Worm (Caenorhabditis elegans) whole organism, L1 larva: ENCODE measurements around the gene F35A5.1.
A peak's percentile ranks its signal among the peaks of the same experiment; 100 is the strongest.

Experiments
- C34B4.2 ChIP-seq: sonication (generic microtip); optimal IDR thresholded peaks from 2 replicates; lab custom pipeline; 2017; ENCODE audit warnings: mild to moderate bottlenecking, missing genetic modification characterization, missing compliant biosample characterization
- Y116A8C.19 ChIP-seq: sonication (generic microtip); optimal IDR thresholded peaks from 2 replicates; lab custom pipeline; 2016; ENCODE audit warnings: missing compliant biosample characterization, missing genetic modification characterization, borderline replicate concordance
- aha-1 ChIP-seq: fragments of 150-350 bp; optimal IDR thresholded peaks from 2 replicates; lab custom pipeline; 2014; ENCODE audit warnings: missing biosample characterization, missing genetic modification characterization
- alr-1 ChIP-seq: fragments of 200-800 bp; sonication (Bioruptor generic); optimal IDR thresholded peaks from 2 replicates; lab custom pipeline; 2018; ENCODE audit warnings: borderline replicate concordance, mild to moderate bottlenecking, missing genetic modification characterization, missing compliant biosample characterization
- blmp-1 ChIP-seq: fragments of 150-350 bp; optimal IDR thresholded peaks from 2 replicates; lab custom pipeline; 2014; ENCODE audit warnings: missing biosample characterization, missing genetic modification characterization
- dsc-1 ChIP-seq: sonication (generic microtip); optimal IDR thresholded peaks from 2 replicates; lab custom pipeline; 2016; ENCODE audit warnings: mild to moderate bottlenecking, missing genetic modification characterization, missing compliant biosample characterization
- efl-1 ChIP-seq, 4 experiments: fragments of 150-350 bp; optimal IDR thresholded peaks in 3 of 4; peaks in 1 of 4; 1 replicate in 1 of 4; 2 replicates in 3 of 4; lab custom pipeline; 2014; ENCODE audit warnings: missing biosample characterization in 2 of 4, missing genetic modification characterization in 2 of 4, missing genetic modification reagents in 2 of 4
- efl-3 ChIP-seq: fragments of 200-800 bp; sonication (Bioruptor generic); optimal IDR thresholded peaks from 2 replicates; lab custom pipeline; 2018; ENCODE audit warnings: mild to moderate bottlenecking, missing genetic modification characterization, missing compliant biosample characterization
- elt-2 ChIP-seq: sonication (generic microtip); optimal IDR thresholded peaks from 2 replicates; lab custom pipeline; 2016; ENCODE audit warnings: missing genetic modification characterization, mild to moderate bottlenecking, inconsistent platforms, missing compliant biosample characterization, missing genetic modification reagents
- elt-3 ChIP-seq, 6 experiments: fragments of 150-350 bp in 1 of 6; sonication (generic microtip); optimal IDR thresholded peaks; 2 replicates each; lab custom pipeline; 2017 to 2018; ENCODE audit warnings: missing biosample characterization in 6 of 6, missing genetic modification characterization in 6 of 6, inconsistent platforms in 1 of 6
- fkh-8 ChIP-seq: sonication (generic microtip); optimal IDR thresholded peaks from 2 replicates; lab custom pipeline; 2016; ENCODE audit warnings: mild to moderate bottlenecking, missing genetic modification characterization, missing compliant biosample characterization
- fos-1 ChIP-seq: fragments of 150-350 bp; optimal IDR thresholded peaks from 2 replicates; lab custom pipeline; 2014; ENCODE audit warnings: missing biosample characterization, missing genetic modification characterization
- grh-1 ChIP-seq: fragments of 200-800 bp; sonication (Bioruptor generic); IDR thresholded peaks from 2 replicates; pipeline ENCODE4 v1.3.6; 2022; ENCODE audit warnings: missing genetic modification reagents, missing genetic modification characterization, missing compliant biosample characterization
- jun-1 ChIP-seq: fragments of 150-350 bp; optimal IDR thresholded peaks from 2 replicates; lab custom pipeline; 2014; ENCODE audit warnings: missing biosample characterization, missing genetic modification reagents, missing genetic modification characterization
- lin-13 ChIP-seq: fragments of 150-350 bp; optimal IDR thresholded peaks from 2 replicates; lab custom pipeline; 2014; ENCODE audit warnings: missing biosample characterization, missing genetic modification reagents, missing genetic modification characterization
- lin-14 ChIP-seq: fragments of 200-800 bp; sonication (Bioruptor generic); optimal IDR thresholded peaks from 2 replicates; lab custom pipeline; 2018; ENCODE audit warnings: mild to moderate bottlenecking, missing genetic modification characterization, moderate library complexity, missing compliant biosample characterization
- lin-35 ChIP-seq, 2 experiments: fragments of 150-350 bp; optimal IDR thresholded peaks; 2 replicates each; lab custom pipeline; 2014; ENCODE audit warnings: missing biosample characterization in 2 of 2, missing genetic modification characterization in 2 of 2, missing genetic modification reagents in 2 of 2
- nhr-12 ChIP-seq: sonication (generic microtip); optimal IDR thresholded peaks from 2 replicates; lab custom pipeline; 2017; ENCODE audit warnings: missing biosample characterization, missing genetic modification characterization
- nhr-19 ChIP-seq: fragments of 200-800 bp; sonication (Bioruptor generic); conservative IDR thresholded peaks from 2 replicates; pipeline ENCODE4 v1.3.6; 2022; ENCODE audit warnings: missing genetic modification characterization, missing compliant biosample characterization
- nhr-20 ChIP-seq: sonication (generic microtip); optimal IDR thresholded peaks from 2 replicates; lab custom pipeline; 2016; ENCODE audit warnings: mild to moderate bottlenecking, missing genetic modification characterization, missing compliant biosample characterization
- nhr-71 ChIP-seq: sonication (generic microtip); optimal IDR thresholded peaks from 2 replicates; lab custom pipeline; 2016; ENCODE audit warnings: mild to moderate bottlenecking, missing genetic modification characterization, moderate library complexity, missing compliant biosample characterization
- nhr-76 ChIP-seq: sonication (generic microtip); optimal IDR thresholded peaks from 2 replicates; lab custom pipeline; 2017; ENCODE audit warnings: missing biosample characterization, missing genetic modification characterization
- nhr-85 ChIP-seq: sonication (generic microtip); peaks from one replicate; lab custom pipeline; 2016; ENCODE audit warnings: missing genetic modification characterization, inconsistent platforms, missing compliant biosample characterization
- nhr-90 ChIP-seq: sonication (generic microtip); optimal IDR thresholded peaks from 2 replicates; lab custom pipeline; 2016; ENCODE audit warnings: mild to moderate bottlenecking, missing genetic modification characterization, missing compliant biosample characterization; ENCODE audit not compliant: poor library complexity
- pax-3 ChIP-seq: fragments of 200-800 bp; sonication (Bioruptor generic); optimal IDR thresholded peaks from 2 replicates; lab custom pipeline; 2018; ENCODE audit warnings: mild to moderate bottlenecking, missing genetic modification characterization, moderate library complexity, missing compliant biosample characterization
- pqm-1 ChIP-seq: sonication (generic microtip); optimal IDR thresholded peaks from 3 replicates; lab custom pipeline; 2017; ENCODE audit warnings: missing biosample characterization, missing genetic modification characterization
- snu-23 ChIP-seq: sonication (generic microtip); optimal IDR thresholded peaks from 2 replicates; lab custom pipeline; 2016; ENCODE audit warnings: missing genetic modification characterization, missing compliant biosample characterization
- sptf-1 ChIP-seq: fragments of 150-350 bp; optimal IDR thresholded peaks from 2 replicates; lab custom pipeline; 2014; ENCODE audit warnings: missing biosample characterization, missing genetic modification characterization
- sup-37 ChIP-seq: fragments of 200-800 bp; sonication (Bioruptor generic); optimal IDR thresholded peaks from 2 replicates; lab custom pipeline; 2018; ENCODE audit warnings: mild to moderate bottlenecking, missing genetic modification characterization, missing compliant biosample characterization
- tlp-1 ChIP-seq: fragments of 150-350 bp; optimal IDR thresholded peaks from 2 replicates; lab custom pipeline; 2014; ENCODE audit warnings: missing biosample characterization, missing genetic modification characterization
- unc-130 ChIP-seq: fragments of 150-350 bp; optimal IDR thresholded peaks from 2 replicates; lab custom pipeline; 2017; ENCODE audit warnings: missing biosample characterization, missing genetic modification characterization, inconsistent platforms
- unc-30 ChIP-seq: sonication (generic microtip); optimal IDR thresholded peaks from 2 replicates; lab custom pipeline; 2017; ENCODE audit warnings: missing biosample characterization, missing genetic modification characterization
- unc-86 ChIP-seq: sonication (generic microtip); optimal IDR thresholded peaks from 2 replicates; lab custom pipeline; 2016; ENCODE audit warnings: missing genetic modification characterization, missing compliant biosample characterization
- unc-98 ChIP-seq: fragments of 200-800 bp; sonication (Bioruptor generic); IDR thresholded peaks from 2 replicates; pipeline ENCODE4 v1.3.6; 2022; ENCODE audit warnings: missing genetic modification characterization, missing compliant biosample characterization
- ztf-11 ChIP-seq, 2 experiments: sonication (generic microtip); optimal IDR thresholded peaks; 2 replicates each; lab custom pipeline; 2016 to 2017; ENCODE audit warnings: missing genetic modification characterization in 2 of 2, missing biosample characterization in 1 of 2, missing compliant biosample characterization in 1 of 2
- ztf-4 ChIP-seq: fragments of 150-350 bp; optimal IDR thresholded peaks from 2 replicates; lab custom pipeline; 2014; ENCODE audit warnings: missing biosample characterization, missing genetic modification characterization

Gene F35A5.1

DNA sequence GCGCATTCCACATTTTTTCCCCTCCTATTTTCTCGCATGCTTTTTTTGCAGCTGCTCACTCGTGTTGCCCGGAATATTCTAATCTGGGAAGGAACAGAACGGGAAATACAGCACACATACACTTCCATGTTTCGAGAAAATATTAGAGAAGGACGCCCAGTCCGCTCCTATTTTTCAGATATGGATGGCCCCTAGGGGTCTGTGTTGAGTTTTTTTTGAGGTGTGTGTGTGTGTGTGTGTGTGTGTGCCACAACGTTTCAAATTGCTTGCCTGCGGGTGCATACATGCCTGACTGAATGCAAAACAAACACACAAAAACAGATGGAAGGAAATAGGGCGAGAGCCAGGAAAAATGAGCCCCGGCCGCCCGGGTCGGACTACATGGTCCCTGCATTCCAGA, 14.3 kb downstream of the F35A5.1 start:
- peak; percentile 12 for TF ChIP-seq lin-14 (GFP tag; lab: Kevin White, UChicago)
- no peak for TF ChIP-seq unc-130 (tag; lab: Kevin White, UChicago)
- no peak for TF ChIP-seq efl-1 (optimal IDR thresholded peaks at IDR 0.05; lab: Kevin White, UChicago)
- peak in 1 of 2 experiments; percentile 30 for TF ChIP-seq efl-1 (GFP tag; optimal IDR thresholded peaks at IDR 0.05 in 1 of 2; lab: Kevin White, UChicago)
- TF ChIP-seq dsc-1 (tag; lab: Kevin White, UChicago) = peak; percentile 3

DNA sequence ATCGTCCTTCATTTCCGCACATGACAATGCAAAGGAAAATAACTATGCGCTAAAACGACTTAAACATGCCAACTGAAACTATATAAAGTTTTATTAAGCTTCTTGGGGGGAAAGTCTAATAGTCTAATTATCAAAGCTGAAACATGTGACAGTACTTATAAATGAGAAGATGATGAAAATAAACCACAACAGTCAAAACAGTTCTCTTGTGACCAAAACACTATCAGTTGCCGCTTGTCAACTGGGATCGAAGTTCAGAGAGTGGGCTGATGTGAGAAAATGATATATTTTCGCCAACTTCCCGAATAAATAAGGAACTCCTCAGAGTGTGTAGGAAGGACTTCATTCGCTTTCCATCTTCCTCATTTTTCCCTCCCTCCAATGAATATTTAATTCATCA, 14.8 kb downstream of the F35A5.1 start:
- TF ChIP-seq unc-98 (GFP tag; lab: Robert Waterston, UW) = no peak
- peak in 1 of 6 experiments; percentile 22 for TF ChIP-seq elt-3 (tag; optimal IDR thresholded peaks at IDR 0.05; lab: Kevin White, UChicago)
- peak in 1 of 2 experiments; percentile 34 for TF ChIP-seq lin-35 (GFP tag; optimal IDR thresholded peaks at IDR 0.05; lab: Kevin White, UChicago)
- no peak for TF ChIP-seq aha-1 (tag; lab: Kevin White, UChicago)
- TF ChIP-seq blmp-1 (tag; lab: Kevin White, UChicago) = peak; percentile 5
- peak; percentile 71 for TF ChIP-seq elt-2 (tag; lab: Kevin White, UChicago)
- peak; percentile 48 for TF ChIP-seq unc-86
- TF ChIP-seq, all 84 proteins: peak for 5

DNA sequence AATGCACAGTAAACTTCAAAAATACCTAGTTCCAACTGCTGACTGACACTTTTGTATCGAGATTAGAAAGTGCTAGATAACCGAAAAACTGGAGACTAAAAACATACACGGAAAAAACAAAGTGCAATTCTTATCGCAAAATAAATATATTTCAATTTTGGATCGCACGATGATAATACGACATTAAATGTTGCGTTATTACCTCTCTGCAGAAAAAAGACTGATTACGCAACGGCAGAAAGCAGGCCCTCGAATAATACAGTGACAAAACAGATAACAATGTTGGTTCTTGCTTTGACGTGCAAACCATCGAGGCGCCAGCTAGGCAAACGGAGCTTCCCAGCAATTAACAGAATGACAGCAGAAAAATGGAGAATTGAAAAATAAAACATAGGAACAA, 16.6 kb downstream of the F35A5.1 start:
- peak; percentile 19 for TF ChIP-seq nhr-71
- peak; percentile 92 for TF ChIP-seq pqm-1 (tag; lab: Kevin White, UChicago)
- peak; percentile 32 for TF ChIP-seq lin-14 (GFP tag; lab: Kevin White, UChicago)
- peak; percentile 68 for TF ChIP-seq tlp-1 (tag; lab: Kevin White, UChicago)
- peak in 1 of 2 experiments; percentile 42 for TF ChIP-seq lin-35 (GFP tag; optimal IDR thresholded peaks at IDR 0.05; lab: Kevin White, UChicago)
- TF ChIP-seq elt-2 (tag; lab: Kevin White, UChicago) = peak; percentile 98
- TF ChIP-seq C34B4.2 (tag; lab: Kevin White, UChicago) = no peak
- peak; percentile 14 for TF ChIP-seq nhr-20
- TF ChIP-seq jun-1 (tag; lab: Kevin White, UChicago) = no peak
- TF ChIP-seq nhr-90 (tag; lab: Kevin White, UChicago) = peak; percentile 43

DNA sequence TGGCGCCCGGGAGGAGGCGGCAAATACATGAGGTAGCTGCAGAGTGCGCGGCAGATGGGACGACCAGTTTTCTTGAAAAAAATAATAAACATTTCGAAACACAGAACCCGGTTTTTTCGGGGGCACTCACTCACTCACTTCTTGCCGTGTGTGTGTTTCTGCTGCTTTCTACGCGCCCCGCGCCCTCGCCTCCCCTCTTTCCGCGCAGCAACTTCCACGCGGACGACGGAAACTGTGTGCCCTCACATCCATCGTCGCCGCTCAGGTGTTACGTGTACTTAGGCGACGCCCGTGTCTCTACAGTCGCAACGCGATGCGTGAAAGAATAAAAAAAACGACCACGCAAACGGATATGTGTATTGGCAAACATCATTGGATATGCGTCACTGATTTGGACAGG, 17.2 kb downstream of the F35A5.1 start:
- peak; percentile 1 for TF ChIP-seq sup-37 (GFP tag; lab: Kevin White, UChicago)
- TF ChIP-seq blmp-1 (tag; lab: Kevin White, UChicago) = peak; percentile 27
- no peak for TF ChIP-seq unc-86

DNA sequence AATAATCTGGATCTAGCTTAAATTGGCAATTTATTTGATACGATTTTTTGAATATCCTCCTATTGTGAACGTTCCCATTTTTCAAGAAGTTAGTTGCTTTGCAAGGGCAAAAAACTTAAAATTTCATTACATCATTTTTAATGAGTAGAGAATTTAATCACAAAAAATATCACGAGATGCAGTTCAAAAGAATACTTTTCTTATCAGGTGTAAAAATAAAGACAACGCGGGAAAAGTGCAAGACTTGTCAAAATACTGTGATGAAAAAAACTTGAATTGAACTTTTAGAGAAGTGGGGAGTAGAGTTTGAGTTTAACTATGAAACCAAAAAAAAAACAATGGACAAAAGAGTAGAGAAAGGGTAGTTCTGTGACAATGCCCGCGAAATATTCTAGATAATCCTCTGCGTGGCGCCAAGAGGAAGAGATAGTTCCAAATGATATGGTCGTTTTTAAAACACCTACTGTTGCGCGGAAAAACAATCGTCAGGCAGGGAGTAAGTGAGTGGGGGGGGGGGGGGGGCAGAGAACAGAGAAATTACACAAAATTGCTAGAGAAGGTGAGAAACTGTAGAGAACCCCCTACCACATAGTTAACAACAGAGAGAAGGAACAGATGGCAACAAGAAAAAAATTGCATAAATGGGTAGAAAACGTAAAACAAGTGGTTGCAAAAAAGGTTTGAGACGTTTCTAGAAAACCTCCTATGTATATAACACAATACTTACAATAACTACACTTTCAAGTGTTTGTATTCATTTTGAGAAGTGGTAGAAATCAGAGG, 17.8 kb downstream of the F35A5.1 start:
- TF ChIP-seq alr-1 (tag; lab: Kevin White, UChicago) (no peak), jun-1 (tag; lab: Kevin White, UChicago) (no peak), pqm-1 (tag; lab: Kevin White, UChicago) (no peak), ztf-4 (no peak), C34B4.2 (tag; lab: Kevin White, UChicago) (no peak), fkh-8 (tag; lab: Kevin White, UChicago) (no peak), lin-14 (GFP tag; lab: Kevin White, UChicago) (peak; percentile 25), grh-1 (GFP tag; lab: Robert Waterston, UW) (no peak), nhr-71 (no peak), fos-1 (tag; lab: Kevin White, UChicago) (no peak), elt-2 (tag; lab: Kevin White, UChicago) (peak; percentile 68), efl-3 (GFP tag; lab: Kevin White, UChicago) (no peak), Y116A8C.19 (no peak), lin-35 (GFP tag; optimal IDR thresholded peaks at IDR 0.05; lab: Kevin White, UChicago) (no peak), unc-30 (tag; lab: Kevin White, UChicago) (no peak), blmp-1 (tag; lab: Kevin White, UChicago) (peak; percentile 35), nhr-19 (GFP tag; lab: Robert Waterston, UW) (no peak), sptf-1 (tag; lab: Kevin White, UChicago) (no peak), nhr-12 (tag; lab: Kevin White, UChicago) (no peak), nhr-85 (tag; lab: Kevin White, UChicago) (peak; percentile 72), lin-13 (GFP tag; lab: Kevin White, UChicago) (no peak), ztf-11 (tag; optimal IDR thresholded peaks at IDR 0.05; lab: Kevin White, UChicago) (no peak), pax-3 (tag; lab: Kevin White, UChicago) (no peak), snu-23 (GFP tag; lab: Kevin White, UChicago) (peak; percentile 1), nhr-76 (tag; lab: Kevin White, UChicago) (no peak)
- TF ChIP-seq, all 84 proteins: peak for 5
